Worm (Caenorhabditis elegans) whole organism, young adult: ENCODE results near the gene nspg-3.

Experiments used
- B0261.1 ChIP-seq: sonication (generic microtip); optimal IDR thresholded peaks from 2 replicates; lab custom pipeline; 2016; ENCODE audit warnings: mild to moderate bottlenecking, missing genetic modification characterization, moderate library complexity, missing compliant biosample characterization
- C06A6.2 ChIP-seq: fragments of 200-800 bp; sonication (Bioruptor generic); conservative IDR thresholded peaks from 2 replicates; pipeline ENCODE4 v1.3.6; 2022; ENCODE audit warnings: missing genetic modification characterization, missing compliant biosample characterization
- C17E4.6 ChIP-seq: fragments of 200-800 bp; sonication (Bioruptor generic); IDR thresholded peaks from 2 replicates; pipeline ENCODE4 v1.3.6; 2022; ENCODE audit warnings: missing genetic modification reagents, missing genetic modification characterization, missing compliant biosample characterization
- D2030.7 ChIP-seq: fragments of 200-800 bp; sonication (Bioruptor generic); IDR thresholded peaks from 2 replicates; pipeline ENCODE4 v1.3.6; 2022; ENCODE audit warnings: missing genetic modification reagents, missing genetic modification characterization, missing compliant biosample characterization
- F10E7.11 ChIP-seq: sonication (generic microtip); optimal IDR thresholded peaks from 2 replicates; lab custom pipeline; 2017; ENCODE audit warnings: mild to moderate bottlenecking, missing genetic modification characterization, moderate library complexity, missing compliant biosample characterization
- F22D6.2 ChIP-seq: sonication (generic microtip); optimal IDR thresholded peaks from 2 replicates; lab custom pipeline; 2016; ENCODE audit warnings: mild to moderate bottlenecking, missing genetic modification characterization, missing compliant biosample characterization
- F23B12.7 ChIP-seq: sonication (generic microtip); optimal IDR thresholded peaks from 2 replicates; lab custom pipeline; 2017; ENCODE audit warnings: missing genetic modification characterization, mild to moderate bottlenecking, missing compliant biosample characterization, antibody characterized with exemption, moderate library complexity; ENCODE audit not compliant: insufficient read depth
- F33H1.4 ChIP-seq: fragments of 200-800 bp; sonication (Bioruptor generic); IDR thresholded peaks from 2 replicates; pipeline ENCODE4 v1.3.6; 2022; ENCODE audit warnings: missing genetic modification reagents, missing genetic modification characterization, missing compliant biosample characterization
- F37B4.10 ChIP-seq: fragments of 200-800 bp; sonication (Bioruptor generic); IDR thresholded peaks from 2 replicates; pipeline ENCODE4 v1.3.6; 2022; ENCODE audit warnings: missing genetic modification characterization, missing compliant biosample characterization
- F39B2.1 ChIP-seq: fragments of 200-800 bp; sonication (Bioruptor generic); IDR thresholded peaks from 2 replicates; pipeline ENCODE4 v1.3.6; 2022; ENCODE audit warnings: missing genetic modification reagents, missing genetic modification characterization, missing compliant biosample characterization
- F52B5.7 ChIP-seq: sonication (generic microtip); optimal IDR thresholded peaks from 2 replicates; lab custom pipeline; 2016; ENCODE audit warnings: mild to moderate bottlenecking, missing genetic modification characterization, missing compliant biosample characterization
- F55B11.4 ChIP-seq: sonication (generic microtip); optimal IDR thresholded peaks from 2 replicates; lab custom pipeline; 2016; ENCODE audit warnings: missing compliant biosample characterization, missing genetic modification characterization, borderline replicate concordance; ENCODE audit not compliant: insufficient read depth
- F57A8.1 ChIP-seq: fragments of 200-800 bp; sonication (Bioruptor generic); optimal IDR thresholded peaks from 2 replicates; lab custom pipeline; 2018; ENCODE audit warnings: mild to moderate bottlenecking, missing genetic modification characterization, moderate library complexity, missing compliant biosample characterization
- K11D2.4 ChIP-seq: fragments of 200-800 bp; sonication (Bioruptor generic); IDR thresholded peaks from 2 replicates; pipeline ENCODE4 v1.3.6; 2022; ENCODE audit warnings: missing genetic modification reagents, missing genetic modification characterization, missing compliant biosample characterization
- T26A5.8 ChIP-seq: sonication (generic microtip); optimal IDR thresholded peaks from 2 replicates; lab custom pipeline; 2016; ENCODE audit warnings: missing genetic modification characterization, missing compliant biosample characterization
- Y56A3A.18 ChIP-seq: fragments of 200-800 bp; sonication (Bioruptor generic); IDR thresholded peaks from 2 replicates; pipeline ENCODE4 v1.3.6; 2022; ENCODE audit warnings: missing genetic modification reagents, missing genetic modification characterization, missing compliant biosample characterization
- Y79H2A.3 ChIP-seq: fragments of 200-800 bp; sonication (Bioruptor generic); conservative IDR thresholded peaks from 2 replicates; pipeline ENCODE4 v1.3.6; 2022; ENCODE audit warnings: missing genetic modification reagents, missing genetic modification characterization, missing compliant biosample characterization
- Y95B8A.8 ChIP-seq: fragments of 200-800 bp; sonication (Bioruptor generic); IDR thresholded peaks from 2 replicates; pipeline ENCODE4 v1.3.6; 2022; ENCODE audit warnings: missing genetic modification reagents, missing genetic modification characterization, missing compliant biosample characterization
- ZK185.1 ChIP-seq: sonication (generic microtip); optimal IDR thresholded peaks from 2 replicates; lab custom pipeline; 2016; ENCODE audit warnings: mild to moderate bottlenecking, missing genetic modification characterization, missing compliant biosample characterization; ENCODE audit not compliant: poor library complexity, severe bottlenecking
- ama-1 ChIP-seq, 3 experiments: fragments of 150-350 bp in 1 of 3; sonication (generic microtip) in 2 of 3; optimal IDR thresholded peaks; 2 replicates each; lab custom pipeline; 2014 to 2018; ENCODE audit warnings: missing biosample characterization in 2 of 3, missing genetic modification characterization in 2 of 3, missing genetic modification reagents in 2 of 3
- athp-1 ChIP-seq: sonication (generic microtip); optimal IDR thresholded peaks from 2 replicates; lab custom pipeline; 2017; ENCODE audit warnings: mild to moderate bottlenecking, missing genetic modification characterization, missing compliant biosample characterization
- attf-6 ChIP-seq: fragments of 200-800 bp; sonication (Bioruptor generic); IDR thresholded peaks from 2 replicates; pipeline ENCODE4 v1.3.6; 2022; ENCODE audit warnings: missing genetic modification reagents, missing genetic modification characterization, missing compliant biosample characterization
- cebp-1 ChIP-seq, 2 experiments: fragments of 200-800 bp in 1 of 2; sonication (Bioruptor generic) in 1 of 2; sonication (generic microtip) in 1 of 2; IDR thresholded peaks in 1 of 2; optimal IDR thresholded peaks in 1 of 2; 2 replicates each; pipeline versions ENCODE4 v1.3.6 to Lab custom; 2017 to 2022; ENCODE audit warnings: missing compliant biosample characterization in 2 of 2, missing genetic modification characterization in 2 of 2, mild to moderate bottlenecking in 1 of 2, missing genetic modification reagents in 1 of 2, moderate library complexity in 1 of 2
- cebp-2 ChIP-seq: fragments of 200-800 bp; sonication (Bioruptor generic); IDR thresholded peaks from 2 replicates; pipeline ENCODE4 v1.3.6; 2022; ENCODE audit warnings: missing genetic modification characterization, missing compliant biosample characterization
- dox-1 ChIP-seq: fragments of 200-800 bp; sonication (Bioruptor generic); IDR thresholded peaks from 2 replicates; pipeline ENCODE4 v1.3.6; 2022; ENCODE audit warnings: missing genetic modification reagents, missing genetic modification characterization, missing compliant biosample characterization
- egl-44 ChIP-seq: fragments of 200-800 bp; sonication (Bioruptor generic); IDR thresholded peaks from 2 replicates; pipeline ENCODE4 v1.3.6; 2022; ENCODE audit warnings: missing genetic modification reagents, missing genetic modification characterization, missing compliant biosample characterization
- ekl-4 ChIP-seq: fragments of 200-800 bp; sonication (Bioruptor generic); IDR thresholded peaks from 2 replicates; pipeline ENCODE4 v1.3.6; 2022; ENCODE audit warnings: missing genetic modification reagents, missing genetic modification characterization, missing compliant biosample characterization
- ets-4 ChIP-seq: fragments of 200-800 bp; sonication (Bioruptor generic); optimal IDR thresholded peaks from 2 replicates; lab custom pipeline; 2018; ENCODE audit warnings: mild to moderate bottlenecking, missing genetic modification characterization, missing compliant biosample characterization
- hrde-1 ChIP-seq: sonication (generic microtip); optimal IDR thresholded peaks from 2 replicates; lab custom pipeline; 2016; ENCODE audit warnings: missing genetic modification characterization, mild to moderate bottlenecking, missing compliant biosample characterization, moderate library complexity, missing genotype, missing genetic modification reagents, borderline replicate concordance
- lin-54 ChIP-seq: fragments of 200-800 bp; sonication (Bioruptor generic); optimal IDR thresholded peaks from 2 replicates; lab custom pipeline; 2018; ENCODE audit warnings: mild to moderate bottlenecking, missing genetic modification characterization, missing compliant biosample characterization
- lir-1 ChIP-seq: fragments of 200-800 bp; sonication (Bioruptor generic); conservative IDR thresholded peaks from 2 replicates; pipeline ENCODE4 v1.3.6; 2022; ENCODE audit warnings: missing genetic modification reagents, missing genetic modification characterization, missing compliant biosample characterization
- madf-3 ChIP-seq: fragments of 200-800 bp; sonication (Bioruptor generic); IDR thresholded peaks from 2 replicates; pipeline ENCODE4 v1.3.6; 2022; ENCODE audit warnings: missing genetic modification reagents, missing genetic modification characterization, missing compliant biosample characterization
- madf-6 ChIP-seq: fragments of 200-800 bp; sonication (Bioruptor generic); IDR thresholded peaks from 2 replicates; pipeline ENCODE4 v1.3.6; 2022; ENCODE audit warnings: missing genetic modification reagents, missing genetic modification characterization, missing compliant biosample characterization
- mes-4 ChIP-seq: sonication (generic microtip); optimal IDR thresholded peaks from 2 replicates; lab custom pipeline; 2016; ENCODE audit warnings: missing genotype, missing genetic modification characterization, missing compliant biosample characterization
- nfyb-1 ChIP-seq: fragments of 200-800 bp; sonication (Bioruptor generic); IDR thresholded peaks from 2 replicates; pipeline ENCODE4 v1.3.6; 2022; ENCODE audit warnings: missing genetic modification reagents, missing genetic modification characterization, missing compliant biosample characterization
- nhr-80 ChIP-seq: sonication (generic microtip); optimal IDR thresholded peaks from 2 replicates; lab custom pipeline; 2016; ENCODE audit warnings: missing genetic modification characterization, missing compliant biosample characterization
- rcor-1 ChIP-seq: fragments of 200-800 bp; sonication (Bioruptor generic); IDR thresholded peaks from 2 replicates; pipeline ENCODE4 v1.3.6; 2022; ENCODE audit warnings: missing genetic modification reagents, missing genetic modification characterization, missing compliant biosample characterization
- rec-8 ChIP-seq, 2 experiments: sonication (generic microtip); optimal IDR thresholded peaks; 2 replicates each; lab custom pipeline; 2016; ENCODE audit warnings: mild to moderate bottlenecking in 2 of 2, missing genetic modification characterization in 2 of 2, missing genetic modification reagents in 2 of 2, missing genotype in 2 of 2, missing biosample characterization in 1 of 2, missing compliant biosample characterization in 1 of 2, moderate library complexity in 1 of 2
- repo-1 ChIP-seq: sonication (generic microtip); optimal IDR thresholded peaks from 2 replicates; lab custom pipeline; 2017; ENCODE audit warnings: mild to moderate bottlenecking, missing genetic modification characterization, missing compliant biosample characterization
- rpc-1 ChIP-seq, 2 experiments: fragments of 150-350 bp in 1 of 2; sonication (generic microtip) in 1 of 2; optimal IDR thresholded peaks; 2 replicates each; lab custom pipeline; 2014 to 2018; ENCODE audit warnings: missing biosample characterization in 1 of 2, missing genetic modification characterization in 1 of 2, missing genetic modification reagents in 1 of 2, missing genotype in 1 of 2
- sdz-38 ChIP-seq: sonication (generic microtip); optimal IDR thresholded peaks from 2 replicates; lab custom pipeline; 2016; ENCODE audit warnings: missing genotype, missing genetic modification characterization, missing compliant biosample characterization
- somi-1 ChIP-seq: fragments of 200-800 bp; sonication (Bioruptor generic); optimal IDR thresholded peaks from 2 replicates; lab custom pipeline; 2018; ENCODE audit warnings: mild to moderate bottlenecking, missing genetic modification characterization, missing compliant biosample characterization
- tbp1 ChIP-seq: fragments of 200-800 bp; sonication (Bioruptor generic); optimal IDR thresholded peaks from 2 replicates; lab custom pipeline; 2018; ENCODE audit warnings: mild to moderate bottlenecking, missing genetic modification characterization, missing compliant biosample characterization
- tbx-9 ChIP-seq: sonication (generic microtip); optimal IDR thresholded peaks from 2 replicates; lab custom pipeline; 2016; ENCODE audit warnings: borderline replicate concordance, missing genetic modification characterization, inconsistent platforms, missing compliant biosample characterization
- tlf-1 ChIP-seq: fragments of 200-800 bp; sonication (Bioruptor generic); optimal IDR thresholded peaks from 2 replicates; lab custom pipeline; 2018; ENCODE audit warnings: mild to moderate bottlenecking, missing genetic modification characterization, missing compliant biosample characterization
- zfh-2 ChIP-seq: fragments of 200-800 bp; sonication (Bioruptor generic); conservative IDR thresholded peaks from 2 replicates; pipeline ENCODE4 v1.3.6; 2022; ENCODE audit warnings: missing genetic modification reagents, missing genetic modification characterization, missing compliant biosample characterization
- ztf-22 ChIP-seq: fragments of 200-800 bp; sonication (Bioruptor generic); optimal IDR thresholded peaks from 2 replicates; lab custom pipeline; 2018; ENCODE audit warnings: mild to moderate bottlenecking, missing genetic modification characterization, moderate library complexity, missing compliant biosample characterization

The nspg-3 gene

DNA sequence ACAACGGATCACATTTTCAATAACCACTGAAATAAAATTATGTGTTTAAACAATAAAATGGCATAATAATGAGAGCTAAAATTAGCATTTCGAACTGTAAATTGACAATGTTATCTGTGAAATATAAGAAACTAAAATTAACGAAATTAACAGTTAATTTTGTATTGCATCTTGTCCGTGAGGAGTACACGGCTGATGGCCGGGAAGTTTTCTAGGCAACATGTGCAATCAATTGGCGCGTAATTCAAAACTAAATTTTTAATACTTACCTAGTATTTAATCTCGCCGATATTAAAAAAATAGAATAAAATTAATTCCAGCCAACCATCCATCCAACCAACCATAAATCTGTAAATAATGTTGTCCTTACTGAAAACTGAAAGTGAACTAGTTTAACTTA lies 30.1 kb upstream of the nspg-3 start:
- TF ChIP-seq hrde-1 (tag; lab: Kevin White, UChicago) (no peak), D2030.7 (peak; percentile 40; the same call in 1 of the 2 replicates), nhr-80 (tag; lab: Kevin White, UChicago) (no peak), sdz-38 (tag; lab: Kevin White, UChicago) (no peak), F22D6.2 (tag; lab: Kevin White, UChicago) (peak; percentile 56), F33H1.4 (GFP tag; lab: Robert Waterston, UW) (peak; percentile 42), rcor-1 (GFP tag; lab: Robert Waterston, UW) (peak; percentile 25; the same call in 1 of the 2 replicates), mes-4 (tag; lab: Kevin White, UChicago) (no peak), ztf-22 (GFP tag; lab: Kevin White, UChicago) (no peak), Y56A3A.18 (GFP tag; lab: Robert Waterston, UW) (no peak), B0261.1 (tag; lab: Kevin White, UChicago) (no peak), rec-8 (tag; optimal IDR thresholded peaks at IDR 0.05; lab: Kevin White, UChicago) (peak in 1 of 2 experiments; percentile 56), K11D2.4 (GFP tag; lab: Robert Waterston, UW) (0 out of 2 replicates have a peak, but pooled peaks have one; percentile 18), madf-6 (peak; percentile 75), tbx-9 (tag; lab: Kevin White, UChicago) (no peak), ama-1 (optimal IDR thresholded peaks at IDR 0.05; lab: Kevin White, UChicago) (no peak), ama-1 (GFP tag; optimal IDR thresholded peaks at IDR 0.05; lab: Kevin White, UChicago) (no peak), tlf-1 (GFP tag; lab: Kevin White, UChicago) (no peak), lin-54 (GFP tag; lab: Kevin White, UChicago) (peak; percentile 91), F52B5.7 (tag; lab: Kevin White, UChicago) (no peak), ZK185.1 (tag; lab: Kevin White, UChicago) (peak; percentile 91), athp-1 (tag; lab: Kevin White, UChicago) (peak; percentile 4), F39B2.1 (GFP tag; lab: Robert Waterston, UW) (no peak), zfh-2 (GFP tag; lab: Robert Waterston, UW) (no peak), dox-1 (GFP tag; lab: Robert Waterston, UW) (peak; percentile 51; the same call in 1 of the 2 replicates), ekl-4 (peak; percentile 58; the same call in 1 of the 2 replicates), nfyb-1 (GFP tag; lab: Robert Waterston, UW) (peak; percentile 47; the same call in 1 of the 2 replicates), cebp-2 (GFP tag; lab: Robert Waterston, UW) (no peak), madf-3 (no peak), F57A8.1 (no peak), ets-4 (GFP tag; lab: Kevin White, UChicago) (no peak), somi-1 (GFP tag; lab: Kevin White, UChicago) (no peak), tbp1 (no peak), rpc-1 (optimal IDR thresholded peaks at IDR 0.05; lab: Kevin White, UChicago) (no peak), rpc-1 (tag; optimal IDR thresholded peaks at IDR 0.05; lab: Kevin White, UChicago) (no peak), F37B4.10 (GFP tag; lab: Robert Waterston, UW) (no peak), C06A6.2 (GFP tag; lab: Robert Waterston, UW) (no peak), F10E7.11 (tag; lab: Kevin White, UChicago) (no peak), C17E4.6 (no peak), Y95B8A.8 (GFP tag; lab: Robert Waterston, UW) (0 out of 2 replicates have a peak, but pooled peaks have one; percentile 33), Y79H2A.3 (GFP tag; lab: Robert Waterston, UW) (no peak), F23B12.7 (tag; lab: Kevin White, UChicago) (no peak), repo-1 (tag; lab: Kevin White, UChicago) (no peak), cebp-1 (GFP tag; IDR thresholded peaks at IDR 0.05; lab: Robert Waterston, UW) (no peak), cebp-1 (tag; optimal IDR thresholded peaks at IDR 0.05; lab: Kevin White, UChicago) (no peak), lir-1 (GFP tag; lab: Robert Waterston, UW) (peak; percentile 59; the same call in 1 of the 2 replicates), attf-6 (GFP tag; lab: Robert Waterston, UW) (no peak), T26A5.8 (no peak), F55B11.4 (tag; lab: Kevin White, UChicago) (no peak), egl-44 (GFP tag; lab: Robert Waterston, UW) (no peak)
